Fruit fly (Drosophila melanogaster) whole organism, wandering third instar larva: Measurements from ENCODE around the gene CG32812.

ENCODE experiments used
- OdsH ChIP-seq: fragments of 200-800 bp; sonication (Bioruptor generic); optimal IDR thresholded peaks from 2 replicates; lab custom pipeline; 2016; ENCODE audit warnings: missing biosample characterization, mild to moderate bottlenecking, missing genetic modification characterization
- h ChIP-seq: fragments of 200-800 bp; sonication (Bioruptor generic); optimal IDR thresholded peaks from 3 replicates; lab custom pipeline; 2016; ENCODE audit warnings: missing biosample characterization, mild to moderate bottlenecking, missing genetic modification characterization
- jim ChIP-seq: fragments of 175-275, 200-325 bp; sonication (Bioruptor generic); optimal IDR thresholded peaks from 2 replicates; lab custom pipeline; 2016; ENCODE audit warnings: missing biosample characterization, mild to moderate bottlenecking, missing genetic modification characterization
- pan ChIP-seq: fragments of >200 bp; optimal IDR thresholded peaks from 2 replicates; lab custom pipeline; 2017

dm6 chrX:1298287-1298686, 11.2 kb downstream of the CG32812 start, which contains the start of gene CG32811:
- no peak for TF ChIP-seq jim (GFP tag; lab: Kevin White, UChicago)
- no peak for TF ChIP-seq h (GFP tag; lab: Kevin White, UChicago)
- no peak for TF ChIP-seq pan (lab: Kevin White, UChicago)
- no peak for TF ChIP-seq OdsH (GFP tag; lab: Kevin White, UChicago)
